Worm (Caenorhabditis elegans): Measurements from ENCODE around the gene ncx-7.

The ncx-7 gene

ce11 chrIII:9764718-9765117, 44.6 kb upstream of the ncx-7 start:
- TF ChIP-seq rnt-1 (tag; optimal IDR thresholded peaks at IDR 0.05): no peak
- TF ChIP-seq ceh-30 (tag; optimal IDR thresholded peaks at IDR 0.05): no peak
- TF ChIP-seq ref-2 (tag; optimal IDR thresholded peaks at IDR 0.05): no peak
- TF ChIP-seq unc-3 (GFP tag; conservative IDR thresholded peaks at IDR 0.05): no peak
- no peak for TF ChIP-seq unc-3 (tag; optimal IDR thresholded peaks at IDR 0.05)

- TF ChIP-seq hlh-8 (tag; optimal IDR thresholded peaks at IDR 0.05) (no peak), ceh-48 (tag; optimal IDR thresholded peaks at IDR 0.05) (no peak)
Measured at ce11 chrIII:9762093-9762748, 42.1 kb upstream of the ncx-7 start, which contains the start of gene gcc-2. Gene gcc-2 (minus strand): TSS chrIII:9762143.

ce11 chrIII:9760184-9760583, 40.1 kb upstream of the ncx-7 start:
- no peak for TF ChIP-seq ama-1 (optimal IDR thresholded peaks at IDR 0.05)
- no peak for TF ChIP-seq madf-2 (tag; optimal IDR thresholded peaks at IDR 0.05)

ce11 chrIII:9758848-9759247, 38.8 kb upstream of the ncx-7 start, which contains the start of gene rmd-1:
Gene rmd-1 (plus strand): TSS chrIII:9759094.
- TF ChIP-seq nfya-1 (tag; optimal IDR thresholded peaks at IDR 0.05) (no peak), dve-1 (tag; optimal IDR thresholded peaks at IDR 0.05) (no peak), ama-1 (optimal IDR thresholded peaks at IDR 0.05) (no peak), zip-5 (tag; optimal IDR thresholded peaks at IDR 0.05) (no peak), ttx-3 (tag; optimal IDR thresholded peaks at IDR 0.05) (no peak), ets-4 (tag; optimal IDR thresholded peaks at IDR 0.05) (no peak), C08G9.2 (tag; optimal IDR thresholded peaks at IDR 0.05) (no peak), ceh-45 (GFP tag; IDR thresholded peaks at IDR 0.05) (no peak), ceh-14 (tag; optimal IDR thresholded peaks at IDR 0.05) (no peak), lin-11 (tag; optimal IDR thresholded peaks at IDR 0.05) (no peak), nhr-232 (tag; optimal IDR thresholded peaks at IDR 0.05) (no peak), rnt-1 (tag; optimal IDR thresholded peaks at IDR 0.05) (no peak), mec-3 (tag; optimal IDR thresholded peaks at IDR 0.05; ENCODE audit: borderline replicate concordance) (no peak), F13H6.1 (tag; optimal IDR thresholded peaks at IDR 0.05) (no peak), ceh-2 (tag; optimal IDR thresholded peaks at IDR 0.05) (no peak), pax-1 (tag; optimal IDR thresholded peaks at IDR 0.05) (no peak), lim-6 (tag; optimal IDR thresholded peaks at IDR 0.05) (no peak), ceh-24 (tag; optimal IDR thresholded peaks at IDR 0.05) (no peak), ceh-9 (tag; optimal IDR thresholded peaks at IDR 0.05) (no peak)

- TF ChIP-seq sox-4 (tag; optimal IDR thresholded peaks at IDR 0.05) (no peak), hlh-30 (tag; optimal IDR thresholded peaks at IDR 0.05; ENCODE audit: insufficient read depth) (no peak), K09A11.1 (tag; optimal IDR thresholded peaks at IDR 0.05; ENCODE audit: insufficient read depth) (no peak)
Measured at ce11 chrIII:9757414-9757813, 37.3 kb upstream of the ncx-7 start, which contains the start of gene vps-53. Gene vps-53 (minus strand): TSS chrIII:9757514.

- TF ChIP-seq ets-4 (tag; optimal IDR thresholded peaks at IDR 0.05) (no peak), ceh-9 (tag; optimal IDR thresholded peaks at IDR 0.05) (no peak), K09A11.1 (tag; optimal IDR thresholded peaks at IDR 0.05; ENCODE audit: insufficient read depth) (no peak), pag-3 (tag; optimal IDR thresholded peaks at IDR 0.05; ENCODE audit: borderline replicate concordance) (no peak), ceh-18 (tag; optimal IDR thresholded peaks at IDR 0.05) (no peak), ceh-30 (tag; optimal IDR thresholded peaks at IDR 0.05) (no peak), hlh-30 (tag; optimal IDR thresholded peaks at IDR 0.05; ENCODE audit: insufficient read depth) (no peak), unc-3 (GFP tag; conservative IDR thresholded peaks at IDR 0.05) (no peak), unc-3 (tag; optimal IDR thresholded peaks at IDR 0.05) (no peak), hlh-8 (tag; optimal IDR thresholded peaks at IDR 0.05) (no peak), ceh-34 (tag; optimal IDR thresholded peaks at IDR 0.05) (no peak), sox-2 (GFP tag; IDR thresholded peaks at IDR 0.05) (no peak), K02D7.2 (tag; optimal IDR thresholded peaks at IDR 0.05) (no peak), sdc-2 (tag; optimal IDR thresholded peaks at IDR 0.05) (no peak), pros-1 (tag; optimal IDR thresholded peaks at IDR 0.05) (no peak), hlh-15 (tag; optimal IDR thresholded peaks at IDR 0.05) (no peak), ztf-16 (tag; optimal IDR thresholded peaks at IDR 0.05) (no peak)
Measured at ce11 chrIII:9752852-9753251, 32.8 kb upstream of the ncx-7 start, which contains the start of gene ech-6. Gene ech-6 (minus strand): TSS chrIII:9752883.
